Worm (Caenorhabditis elegans) whole organism, L1 larva: ENCODE results near the gene gpla-1.

Experiments
- mep-1 ChIP-seq: fragments of 150-350 bp; optimal IDR thresholded peaks from 2 replicates; lab custom pipeline; 2014; ENCODE audit warnings: missing biosample characterization, missing genetic modification characterization
- pag-3 ChIP-seq: sonication (generic microtip); optimal IDR thresholded peaks from 2 replicates; lab custom pipeline; 2017; ENCODE audit warnings: missing genetic modification characterization, mild to moderate bottlenecking, missing compliant biosample characterization, antibody characterized with exemption, borderline replicate concordance; ENCODE audit not compliant: insufficient read depth

ce11 chrV:11964723-11965122 lies 27.1 kb upstream of the gpla-1 start, which contains the start of gene F58H1.7:
- TF ChIP-seq pag-3 (tag; lab: Kevin White, UChicago): no peak
- no peak for TF ChIP-seq mep-1 (tag; lab: Kevin White, UChicago)
